Fruit fly (Drosophila melanogaster) whole organism, embryonic: ENCODE results near the gene CG8379.
A peak's percentile ranks its signal among the peaks of the same experiment; 100 is the strongest.

Experiments
- Atf3 ChIP-seq: fragments of 200-800 bp; sonication (Bioruptor generic); optimal IDR thresholded peaks from 3 replicates; lab custom pipeline; 2016; ENCODE audit warnings: missing biosample characterization, missing genetic modification characterization
- CG11093 ChIP-seq: fragments of 200-800 bp; sonication (Bioruptor generic); IDR thresholded peaks from 3 replicates; pipeline ENCODE4 v1.3.6; 2022; ENCODE audit warnings: missing biosample characterization, missing genetic modification characterization
- CG11398 ChIP-seq: fragments of 200-800 bp; sonication (Bioruptor generic); optimal IDR thresholded peaks from 2 replicates; lab custom pipeline; 2016; ENCODE audit warnings: missing biosample characterization, missing genetic modification characterization
- CG11695 ChIP-seq: fragments of 200-800 bp; sonication (Bioruptor generic); IDR thresholded peaks from 3 replicates; pipeline ENCODE4 v1.3.6; 2022; ENCODE audit warnings: missing biosample characterization, missing genetic modification characterization
- CG12219 ChIP-seq: fragments of 200-800 bp; sonication (Bioruptor generic); optimal IDR thresholded peaks from 3 replicates; lab custom pipeline; 2018; ENCODE audit warnings: missing biosample characterization, mild to moderate bottlenecking, missing genetic modification characterization
- CG13287 ChIP-seq: fragments of 200-800 bp; sonication (Bioruptor generic); IDR thresholded peaks from 2 replicates; pipeline ENCODE4 v1.3.6; 2022; ENCODE audit warnings: missing biosample characterization, missing genetic modification characterization; ENCODE audit not compliant: partially characterized antibody
- CG13424 ChIP-seq: fragments of 200-800 bp; sonication (Bioruptor generic); optimal IDR thresholded peaks from 2 replicates; lab custom pipeline; 2019; ENCODE audit warnings: missing biosample characterization, mild to moderate bottlenecking, missing genetic modification characterization, moderate library complexity
- CG13624 ChIP-seq: fragments of 200-800 bp; sonication (Bioruptor generic); optimal IDR thresholded peaks from 2 replicates; lab custom pipeline; 2016; ENCODE audit warnings: missing biosample characterization, missing genetic modification characterization
- CG13894 ChIP-seq: fragments of 200-800 bp; sonication (Bioruptor generic); optimal IDR thresholded peaks from 3 replicates; lab custom pipeline; 2018; ENCODE audit warnings: missing biosample characterization, mild to moderate bottlenecking, missing genetic modification characterization, moderate library complexity
- CG15073 ChIP-seq: fragments of 200-800 bp; sonication (Bioruptor generic); optimal IDR thresholded peaks from 2 replicates; lab custom pipeline; 2016; ENCODE audit warnings: missing biosample characterization, missing genetic modification characterization
- CG16813 ChIP-seq: fragments of 200-800 bp; sonication (Bioruptor generic); IDR thresholded peaks from 3 replicates; pipeline ENCODE4 v1.3.6; 2022; ENCODE audit warnings: missing biosample characterization, missing genetic modification characterization; ENCODE audit not compliant: partially characterized antibody
- CG16815 ChIP-seq: fragments of 200-800 bp; sonication (Bioruptor generic); optimal IDR thresholded peaks from 3 replicates; lab custom pipeline; 2017; ENCODE audit warnings: missing biosample characterization, mild to moderate bottlenecking, missing genetic modification characterization
- CG16863 ChIP-seq: fragments of 200-800 bp; sonication (Bioruptor generic); optimal IDR thresholded peaks from 3 replicates; lab custom pipeline; 2016; ENCODE audit warnings: missing biosample characterization, missing genetic modification characterization
- CG1832 ChIP-seq: fragments of 200-800 bp; sonication (Bioruptor generic); optimal IDR thresholded peaks from 2 replicates; lab custom pipeline; 2017; ENCODE audit warnings: missing biosample characterization, mild to moderate bottlenecking, missing genetic modification characterization, inconsistent platforms
- CG32532 ChIP-seq: fragments of 200-800 bp; sonication (Bioruptor generic); IDR thresholded peaks from 2 replicates; pipeline ENCODE4 v1.3.6; 2022; ENCODE audit warnings: missing biosample characterization, missing genetic modification characterization
- CG32772 ChIP-seq: fragments of 200-800 bp; sonication (Bioruptor generic); IDR thresholded peaks from 2 replicates; pipeline ENCODE4 v1.3.6; 2022; ENCODE audit warnings: missing biosample characterization, missing genetic modification characterization
- CG33213 ChIP-seq: fragments of 200-800 bp; sonication (Bioruptor generic); optimal IDR thresholded peaks from 3 replicates; lab custom pipeline; 2016; ENCODE audit warnings: missing biosample characterization, missing genetic modification characterization
- CG33557 ChIP-seq: fragments of 200-800 bp; sonication (Bioruptor generic); optimal IDR thresholded peaks from 2 replicates; lab custom pipeline; 2019; ENCODE audit warnings: missing biosample characterization, mild to moderate bottlenecking, missing genetic modification characterization, moderate library complexity
- CG4282 ChIP-seq: fragments of 200-800 bp; sonication (Bioruptor generic); optimal IDR thresholded peaks from 2 replicates; lab custom pipeline; 2016; ENCODE audit warnings: missing biosample characterization, missing genetic modification characterization
- CG43689 ChIP-seq: fragments of 200-800 bp; sonication (Bioruptor generic); IDR thresholded peaks from 2 replicates; pipeline ENCODE4 v1.3.6; 2022; ENCODE audit warnings: missing biosample characterization, missing genetic modification characterization
- CG4424 ChIP-seq: fragments of 200-800 bp; sonication (Bioruptor generic); optimal IDR thresholded peaks from 3 replicates; lab custom pipeline; 2016; ENCODE audit warnings: missing biosample characterization, missing genetic modification characterization
- CG6654 ChIP-seq: fragments of 200-800 bp; sonication (Bioruptor generic); optimal IDR thresholded peaks from 2 replicates; lab custom pipeline; 2017; ENCODE audit warnings: missing biosample characterization, mild to moderate bottlenecking, missing genetic modification characterization
- CG6813 ChIP-seq: fragments of 200-800 bp; sonication (Bioruptor generic); optimal IDR thresholded peaks from 2 replicates; lab custom pipeline; 2017; ENCODE audit warnings: missing biosample characterization, missing genetic modification characterization, mild to moderate bottlenecking, moderate library complexity, missing genetic modification reagents
- CG7271 ChIP-seq: fragments of 200-800 bp; sonication (Bioruptor generic); optimal IDR thresholded peaks from 2 replicates; lab custom pipeline; 2018; ENCODE audit warnings: missing biosample characterization, mild to moderate bottlenecking, missing genetic modification characterization, moderate library complexity
- CG8924 ChIP-seq: fragments of 200-800 bp; optimal IDR thresholded peaks from 3 replicates; lab custom pipeline; 2019; ENCODE audit warnings: missing biosample characterization, mild to moderate bottlenecking, missing genetic modification characterization, moderate library complexity
- CrebB ChIP-seq: fragments of 200-800 bp; sonication (Bioruptor generic); optimal IDR thresholded peaks from 3 replicates; lab custom pipeline; 2018; ENCODE audit warnings: missing biosample characterization, mild to moderate bottlenecking, missing genetic modification characterization
- Dbx ChIP-seq: fragments of 200-800 bp; sonication (Bioruptor generic); IDR thresholded peaks from 3 replicates; pipeline ENCODE4 v1.3.6; 2022; ENCODE audit warnings: missing biosample characterization, missing genetic modification characterization
- Dip3 ChIP-seq: fragments of 200-800 bp; sonication (Bioruptor generic); optimal IDR thresholded peaks from 3 replicates; lab custom pipeline; 2016; ENCODE audit warnings: missing biosample characterization, missing genetic modification characterization
- Doc2 ChIP-seq: fragments of 200-800 bp; sonication (Bioruptor generic); IDR thresholded peaks from 2 replicates; pipeline ENCODE4 v1.3.6; 2022; ENCODE audit warnings: missing biosample characterization, missing genetic modification characterization
- Hey ChIP-seq: fragments of 200-800 bp; sonication (Bioruptor generic); optimal IDR thresholded peaks from 3 replicates; lab custom pipeline; 2018; ENCODE audit warnings: missing biosample characterization, mild to moderate bottlenecking, missing genetic modification characterization
- Jarid2 ChIP-seq: fragments of 200-800 bp; sonication (Bioruptor generic); optimal IDR thresholded peaks from 3 replicates; lab custom pipeline; 2017; ENCODE audit warnings: mild to moderate bottlenecking, missing biosample characterization, missing genetic modification reagents, missing genetic modification characterization
- Scr ChIP-seq: fragments of 200-800 bp; sonication (Bioruptor generic); IDR thresholded peaks from 2 replicates; pipeline ENCODE4 v1.3.6; 2022; ENCODE audit warnings: missing biosample characterization, missing genetic modification characterization; ENCODE audit not compliant: partially characterized antibody
- abd-A ChIP-seq: fragments of 200-800 bp; sonication (Bioruptor generic); optimal IDR thresholded peaks from 3 replicates; lab custom pipeline; 2019; ENCODE audit warnings: missing biosample characterization, mild to moderate bottlenecking, missing genetic modification characterization, moderate library complexity
- amos ChIP-seq: fragments of 200-800 bp; sonication (Bioruptor generic); IDR thresholded peaks from 2 replicates; pipeline ENCODE4 v1.3.6; 2022; ENCODE audit warnings: missing biosample characterization, missing genetic modification characterization; ENCODE audit not compliant: partially characterized antibody
- bab2 ChIP-seq: fragments of 200-800 bp; sonication (Bioruptor generic); optimal IDR thresholded peaks from 2 replicates; lab custom pipeline; 2016; ENCODE audit warnings: missing biosample characterization, missing genetic modification characterization
- chn ChIP-seq: fragments of 200-800 bp; sonication (Bioruptor generic); optimal IDR thresholded peaks from 2 replicates; lab custom pipeline; 2016; ENCODE audit warnings: missing biosample characterization, missing genetic modification characterization
- crol ChIP-seq: fragments of 200-800 bp; sonication (Bioruptor generic); IDR thresholded peaks from 2 replicates; pipeline ENCODE4 v1.3.6; 2022; ENCODE audit warnings: missing biosample characterization, missing genetic modification characterization
- dmrt99B ChIP-seq: fragments of 200-800 bp; sonication (Bioruptor generic); optimal IDR thresholded peaks from 2 replicates; lab custom pipeline; 2018; ENCODE audit warnings: missing biosample characterization, mild to moderate bottlenecking, missing genetic modification characterization, moderate library complexity
- exex ChIP-seq: fragments of 200-800 bp; sonication (Bioruptor generic); optimal IDR thresholded peaks from 4 replicates; lab custom pipeline; 2018; ENCODE audit warnings: missing biosample characterization, mild to moderate bottlenecking, missing genetic modification characterization, moderate library complexity
- gce ChIP-seq: fragments of 200-800 bp; sonication (Bioruptor generic); IDR thresholded peaks from 3 replicates; pipeline ENCODE4 v1.3.6; 2022; ENCODE audit warnings: missing biosample characterization, missing genetic modification characterization
- her ChIP-seq: fragments of 200-800 bp; sonication (Bioruptor generic); optimal IDR thresholded peaks from 2 replicates; lab custom pipeline; 2016; ENCODE audit warnings: missing biosample characterization, missing genetic modification characterization
- ken ChIP-seq: fragments of 200-800 bp; sonication (Bioruptor generic); IDR thresholded peaks from 3 replicates; pipeline ENCODE4 v1.3.6; 2022; ENCODE audit warnings: missing biosample characterization, missing genetic modification characterization
- onecut ChIP-seq: fragments of 200-800 bp; sonication (Bioruptor generic); IDR thresholded peaks from 2 replicates; pipeline ENCODE4 v1.3.6; 2022; ENCODE audit warnings: missing biosample characterization, missing genetic modification characterization
- psq ChIP-seq: fragments of 200-800 bp; sonication (Bioruptor generic); optimal IDR thresholded peaks from 2 replicates; lab custom pipeline; 2017; ENCODE audit warnings: missing biosample characterization, missing genetic modification characterization
- ranshi ChIP-seq: fragments of 200-800 bp; sonication (Bioruptor generic); IDR thresholded peaks from 2 replicates; pipeline ENCODE4 v1.3.6; 2022; ENCODE audit warnings: missing biosample characterization, missing genetic modification characterization
- seq ChIP-seq: fragments of 200-800 bp; sonication (Bioruptor generic); IDR thresholded peaks from 2 replicates; pipeline ENCODE4 v1.3.6; 2022; ENCODE audit warnings: missing biosample characterization, missing genetic modification characterization
- sima ChIP-seq: fragments of 200-800 bp; sonication (Bioruptor generic); optimal IDR thresholded peaks from 2 replicates; lab custom pipeline; 2016; ENCODE audit warnings: missing biosample characterization, missing genetic modification characterization
- slou ChIP-seq: fragments of 200-800 bp; sonication (Bioruptor generic); optimal IDR thresholded peaks from 3 replicates; lab custom pipeline; 2016; ENCODE audit warnings: missing biosample characterization, missing genetic modification characterization
- so ChIP-seq: fragments of 200-800 bp; sonication (Bioruptor generic); IDR thresholded peaks from 3 replicates; pipeline ENCODE4 v1.3.6; 2022; ENCODE audit warnings: missing biosample characterization, missing genetic modification characterization
- zfh1 ChIP-seq: fragments of 200-800 bp; sonication (Bioruptor generic); IDR thresholded peaks from 3 replicates; pipeline ENCODE4 v1.3.6; 2022; ENCODE audit warnings: missing biosample characterization, missing genetic modification characterization

CG8379 gene

dm6 chr3R:8820428-8820912 lies 3.7 kb upstream of the CG8379 start, which contains the start of gene aqz (continued):
- TF ChIP-seq CG11695 (GFP tag; lab: Robert Waterston, UW) = peak; percentile 52; the same call in 1 of the 3 replicates
- TF ChIP-seq CG8924 (tag; lab: Kevin White, UChicago) = peak; percentile 84
- peak; percentile 8 for TF ChIP-seq slou (GFP tag; lab: Kevin White, UChicago)
- peak; percentile 51 for TF ChIP-seq CG6813 (GFP tag; lab: Kevin White, UChicago)
- 0 out of 2 replicates have a peak, but pooled peaks have one; percentile 35 for TF ChIP-seq crol (GFP tag; lab: Robert Waterston, UW)
- TF ChIP-seq CG1832 (GFP tag; lab: Kevin White, UChicago) = no peak
- TF ChIP-seq gce = no peak; the same call in 2 of the 3 replicates
- TF ChIP-seq CG16813 (GFP tag; lab: Robert Waterston, UW) = peak; percentile 60; the same call in 2 of the 3 replicates
- TF ChIP-seq CG13894 (tag; lab: Kevin White, UChicago) = peak; percentile 85
- no peak for TF ChIP-seq CG15073
- peak; percentile 31 for TF ChIP-seq psq (GFP tag; lab: Kevin White, UChicago)
- peak; percentile 36; the same call in 1 of the 2 replicates for TF ChIP-seq ranshi (GFP tag; lab: Robert Waterston, UW)
- TF ChIP-seq onecut (GFP tag; lab: Robert Waterston, UW) = peak; percentile 98
- TF ChIP-seq CG32772 (GFP tag; lab: Robert Waterston, UW) = no peak
- TF ChIP-seq CG43689 (GFP tag; lab: Robert Waterston, UW) = no peak
- TF ChIP-seq bab2 = peak; percentile 53
- peak; percentile 57 for TF ChIP-seq Dip3
- TF ChIP-seq sima (GFP tag; lab: Kevin White, UChicago) = no peak
- peak; percentile 77 for TF ChIP-seq Dbx (GFP tag; lab: Robert Waterston, UW)
- TF ChIP-seq CG13287 (GFP tag; lab: Robert Waterston, UW) = peak; percentile 62
- peak; percentile 88 for TF ChIP-seq CG13624 (GFP tag; lab: Kevin White, UChicago)
- TF ChIP-seq CG16815 (GFP tag; lab: Kevin White, UChicago) = no peak
- peak; percentile 92 for TF ChIP-seq CG33213 (GFP tag; lab: Kevin White, UChicago)
- TF ChIP-seq CG12219 (GFP tag; lab: Kevin White, UChicago) = peak; percentile 14
- peak; percentile 76 for TF ChIP-seq her (GFP tag; lab: Kevin White, UChicago)
- TF ChIP-seq chn (GFP tag; lab: Kevin White, UChicago) = peak; percentile 76
- TF ChIP-seq amos (GFP tag; lab: Robert Waterston, UW) = peak; percentile 73; the same call in 1 of the 2 replicates
- TF ChIP-seq Atf3 = peak; percentile 78
- peak; percentile 54 for TF ChIP-seq Scr (GFP tag; lab: Robert Waterston, UW)
- TF ChIP-seq Hey = no peak
- TF ChIP-seq CG11398 = peak; percentile 53
- TF ChIP-seq CG4424 (GFP tag; lab: Kevin White, UChicago) = peak; percentile 32
- TF ChIP-seq CG6654 (GFP tag; lab: Kevin White, UChicago) = no peak
- TF ChIP-seq Jarid2 (GFP tag; lab: Kevin White, UChicago) = peak; percentile 88
- TF ChIP-seq CG11093 (GFP tag; lab: Robert Waterston, UW) = no peak
- no peak for TF ChIP-seq abd-A (tag; lab: Kevin White, UChicago)
- peak; percentile 32 for TF ChIP-seq CG13424
- no peak for TF ChIP-seq dmrt99B (tag; lab: Kevin White, UChicago)
- no peak for TF ChIP-seq CG4282 (GFP tag; lab: Kevin White, UChicago)
- peak; percentile 70; the same call in 2 of the 3 replicates for TF ChIP-seq so (GFP tag; lab: Robert Waterston, UW)
- peak; percentile 66 for TF ChIP-seq exex
- peak; percentile 40 for TF ChIP-seq CG7271
- TF ChIP-seq seq (GFP tag; lab: Robert Waterston, UW) = peak; percentile 54; the same call in 1 of the 2 replicates
- TF ChIP-seq CG33557 (GFP tag; lab: Kevin White, UChicago) = peak; percentile 58
- TF ChIP-seq zfh1 (GFP tag; lab: Robert Waterston, UW) = peak; percentile 72; the same call in 2 of the 3 replicates
- no peak for TF ChIP-seq Doc2 (GFP tag; lab: Robert Waterston, UW)
- TF ChIP-seq CrebB = peak; percentile 77
- peak; percentile 70 for TF ChIP-seq CG32532 (GFP tag; lab: Robert Waterston, UW)
- peak; percentile 79 for TF ChIP-seq ken (GFP tag; lab: Robert Waterston, UW)
- peak; percentile 33 for TF ChIP-seq CG16863 (GFP tag; lab: Kevin White, UChicago)
